Worm (Caenorhabditis elegans): ENCODE data around the gene M03F4.4.

ce11 chrX:4992523-4992922 lies 35.3 kb upstream of the M03F4.4 start:
- no peak for TF ChIP-seq Y22D7AL.16 (tag; optimal IDR thresholded peaks at IDR 0.05)
- TF ChIP-seq ceh-34 (tag; optimal IDR thresholded peaks at IDR 0.05), result no peak
